Worm (Caenorhabditis elegans) whole organism, L3 larva: ENCODE results near the gene tag-343.

ENCODE experiments used
- skn-1 ChIP-seq: fragments of 150-350 bp; optimal IDR thresholded peaks from 2 replicates; lab custom pipeline; 2014; ENCODE audit warnings: missing biosample characterization, missing genetic modification characterization
- ztf-11 ChIP-seq: fragments of 150-350 bp; optimal IDR thresholded peaks from 2 replicates; lab custom pipeline; 2014; ENCODE audit warnings: missing biosample characterization, missing genetic modification characterization

ce11 chrX:16647222-16647621 lies 27.3 kb downstream of the tag-343 start:
- TF ChIP-seq skn-1 (no peak), ztf-11 (tag; lab: Kevin White, UChicago) (no peak)
